Worm (Caenorhabditis elegans) whole organism, mixed stage, embryonic: ENCODE data around the gene Y45G12B.2.

Experiments
- M03D4.4 ChIP-seq: sonication (generic microtip); optimal IDR thresholded peaks from 2 replicates; lab custom pipeline; 2017; ENCODE audit warnings: mild to moderate bottlenecking, missing genetic modification characterization, missing compliant biosample characterization
- lin-13 ChIP-seq: fragments of 150-350 bp; optimal IDR thresholded peaks from 2 replicates; lab custom pipeline; 2014; ENCODE audit warnings: missing biosample characterization, missing genetic modification characterization
- nhr-2 ChIP-seq: fragments of 150-350 bp; optimal IDR thresholded peaks from 2 replicates; lab custom pipeline; 2014; ENCODE audit warnings: missing biosample characterization, missing genetic modification characterization
- nhr-237 ChIP-seq: fragments of 150-350 bp; optimal IDR thresholded peaks from 2 replicates; lab custom pipeline; 2014; ENCODE audit warnings: missing biosample characterization, missing genetic modification characterization
- nhr-28 ChIP-seq: fragments of 150-350 bp; optimal IDR thresholded peaks from 2 replicates; lab custom pipeline; 2014; ENCODE audit warnings: missing biosample characterization, missing genetic modification characterization
- unc-39 ChIP-seq: fragments of 150-350 bp; optimal IDR thresholded peaks from 2 replicates; lab custom pipeline; 2014; ENCODE audit warnings: missing biosample characterization, missing genetic modification characterization
- ztf-11 ChIP-seq: fragments of 150-350 bp; optimal IDR thresholded peaks from 2 replicates; lab custom pipeline; 2014; ENCODE audit warnings: missing biosample characterization, missing genetic modification characterization

DNA sequence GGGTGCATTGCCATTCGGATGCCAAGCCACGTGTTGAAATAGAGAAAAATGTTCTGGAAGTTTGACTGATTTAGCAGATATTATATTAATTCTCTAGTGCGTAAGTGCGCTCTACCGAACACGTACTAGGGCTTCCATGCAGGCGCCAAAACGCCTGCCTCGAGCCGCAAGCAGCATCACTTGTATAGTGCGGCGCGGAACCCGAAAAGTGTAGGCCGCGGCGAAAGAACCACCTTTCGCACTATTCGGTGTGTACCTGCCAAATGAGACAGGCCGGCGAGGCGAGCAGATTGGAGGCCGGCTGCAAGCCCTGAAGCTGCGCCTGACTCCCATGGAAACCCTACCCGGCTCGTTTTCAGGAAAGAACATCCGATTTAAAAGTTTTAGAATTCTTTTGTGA is 45.0 kb downstream of the Y45G12B.2 start:
- TF ChIP-seq ztf-11 (tag; lab: Kevin White, UChicago), result no peak
- TF ChIP-seq unc-39 (tag; lab: Kevin White, UChicago), result no peak
- TF ChIP-seq nhr-237 (tag; lab: Kevin White, UChicago), result no peak
- no peak for TF ChIP-seq nhr-28 (tag; lab: Kevin White, UChicago)
- TF ChIP-seq M03D4.4, result no peak
- no peak for TF ChIP-seq lin-13 (tag; lab: Kevin White, UChicago)
- TF ChIP-seq nhr-2, result no peak
